Fruit fly (Drosophila melanogaster): ENCODE results near the gene CG8578.

Gene CG8578

dm6 chrX:15870777-15871757, 26.8 kb downstream of the CG8578 start (continued):
- TF ChIP-seq Rfx (GFP tag; IDR thresholded peaks at IDR 0.05): peak; percentile 65; the same call in 1 of the 2 replicates
- TF ChIP-seq jumu (GFP tag; optimal IDR thresholded peaks at IDR 0.05): no peak
- no peak for TF ChIP-seq oc (tag; optimal IDR thresholded peaks at IDR 0.05)
- TF ChIP-seq Deaf1 (tag; optimal IDR thresholded peaks at IDR 0.05): no peak
- peak; percentile 20; the same call in 1 of the 2 replicates for TF ChIP-seq rib (GFP tag; IDR thresholded peaks at IDR 0.05)
- peak; percentile 100 for TF ChIP-seq CG10431 (GFP tag; optimal IDR thresholded peaks at IDR 0.05)
- TF ChIP-seq ttk (GFP tag; IDR thresholded peaks at IDR 0.05): no peak
- TF ChIP-seq HLH54F (GFP tag; optimal IDR thresholded peaks at IDR 0.05): no peak
- TF ChIP-seq gsb (GFP tag; IDR thresholded peaks at IDR 0.05): no peak
- TF ChIP-seq pros (GFP tag; optimal IDR thresholded peaks at IDR 0.05): no peak
- TF ChIP-seq ERR (GFP tag; optimal IDR thresholded peaks at IDR 0.05): peak; percentile 41
- TF ChIP-seq CG4328 (GFP tag; optimal IDR thresholded peaks at IDR 0.05): peak; percentile 85
- TF ChIP-seq Hey (tag; optimal IDR thresholded peaks at IDR 0.05): no peak
- no peak for TF ChIP-seq crc (GFP tag; optimal IDR thresholded peaks at IDR 0.05)
- no peak for TF ChIP-seq CG2678 (tag; optimal IDR thresholded peaks at IDR 0.05)
- no peak for TF ChIP-seq sima (GFP tag; optimal IDR thresholded peaks at IDR 0.05)
- no peak for TF ChIP-seq Dll (GFP tag; IDR thresholded peaks at IDR 0.05; ENCODE audit: partially characterized antibody)
- no peak for TF ChIP-seq esg (GFP tag; conservative IDR thresholded peaks at IDR 0.05)
- TF ChIP-seq CG15269 (tag; optimal IDR thresholded peaks at IDR 0.05): no peak
- TF ChIP-seq H15 (GFP tag; IDR thresholded peaks at IDR 0.05): no peak
- TF ChIP-seq CG31441 (GFP tag; IDR thresholded peaks at IDR 0.05): no peak
- TF ChIP-seq cato (GFP tag; optimal IDR thresholded peaks at IDR 0.05; ENCODE audit: borderline replicate concordance): no peak
- TF ChIP-seq HLHmδ (GFP tag; optimal IDR thresholded peaks at IDR 0.05): no peak
- TF ChIP-seq jigr1 (GFP tag; IDR thresholded peaks at IDR 0.05): no peak
- no peak for TF ChIP-seq unc-4 (GFP tag; IDR thresholded peaks at IDR 0.05; ENCODE audit: partially characterized antibody)
- TF ChIP-seq Mes4 (GFP tag; optimal IDR thresholded peaks at IDR 0.05): peak; percentile 33
- 0 out of 3 replicates have a peak, but pooled peaks have one; percentile 51 for TF ChIP-seq otp (GFP tag; IDR thresholded peaks at IDR 0.05)
- no peak for TF ChIP-seq bbx (GFP tag; IDR thresholded peaks at IDR 0.05; ENCODE audit: partially characterized antibody)
- TF ChIP-seq CG4854 (GFP tag; optimal IDR thresholded peaks at IDR 0.05): peak; percentile 50
- TF ChIP-seq Dp (GFP tag; optimal IDR thresholded peaks at IDR 0.05): no peak
- peak; percentile 31; the same call in 1 of the 2 replicates for TF ChIP-seq NFAT (GFP tag; IDR thresholded peaks at IDR 0.05)
- TF ChIP-seq CG15696 (tag; optimal IDR thresholded peaks at IDR 0.05): peak; percentile 66
- TF ChIP-seq CG10979 (tag; optimal IDR thresholded peaks at IDR 0.05): no peak
- no peak for TF ChIP-seq Poxn (GFP tag; IDR thresholded peaks at IDR 0.05)
- no peak for TF ChIP-seq amos (GFP tag; IDR thresholded peaks at IDR 0.05; ENCODE audit: partially characterized antibody)
- TF ChIP-seq CG17829 (tag; optimal IDR thresholded peaks at IDR 0.05): no peak
- TF ChIP-seq tll (GFP tag; optimal IDR thresholded peaks at IDR 0.05): no peak
- TF ChIP-seq vfl (GFP tag; optimal IDR thresholded peaks at IDR 0.05): no peak
- no peak for TF ChIP-seq Scr (GFP tag; IDR thresholded peaks at IDR 0.05; ENCODE audit: partially characterized antibody)
- no peak for TF ChIP-seq nerfin-2 (GFP tag; IDR thresholded peaks at IDR 0.05; ENCODE audit: partially characterized antibody)
- TF ChIP-seq Spps (tag; optimal IDR thresholded peaks at IDR 0.05): no peak
- no peak for TF ChIP-seq Asciz (GFP tag; optimal IDR thresholded peaks at IDR 0.05)
- no peak for TF ChIP-seq CG16815 (GFP tag; optimal IDR thresholded peaks at IDR 0.05)
- peak; percentile 23; the same call in 1 of the 2 replicates for TF ChIP-seq Ada2b (GFP tag; IDR thresholded peaks at IDR 0.05)
- no peak for TF ChIP-seq CG7745 (tag; optimal IDR thresholded peaks at IDR 0.05)
- TF ChIP-seq CG5953 (GFP tag; IDR thresholded peaks at IDR 0.05): 0 out of 2 replicates have a peak, but pooled peaks have one; percentile 9
- no peak for TF ChIP-seq sim (GFP tag; IDR thresholded peaks at IDR 0.05)
- no peak for TF ChIP-seq CG17328 (GFP tag; IDR thresholded peaks at IDR 0.05)

All from whole organism, embryonic.